Worm (Caenorhabditis elegans): ENCODE results near the gene R04E5.8.
A peak's percentile ranks its signal among the peaks of the same experiment; 100 is the strongest.

The R04E5.8 gene

DNA sequence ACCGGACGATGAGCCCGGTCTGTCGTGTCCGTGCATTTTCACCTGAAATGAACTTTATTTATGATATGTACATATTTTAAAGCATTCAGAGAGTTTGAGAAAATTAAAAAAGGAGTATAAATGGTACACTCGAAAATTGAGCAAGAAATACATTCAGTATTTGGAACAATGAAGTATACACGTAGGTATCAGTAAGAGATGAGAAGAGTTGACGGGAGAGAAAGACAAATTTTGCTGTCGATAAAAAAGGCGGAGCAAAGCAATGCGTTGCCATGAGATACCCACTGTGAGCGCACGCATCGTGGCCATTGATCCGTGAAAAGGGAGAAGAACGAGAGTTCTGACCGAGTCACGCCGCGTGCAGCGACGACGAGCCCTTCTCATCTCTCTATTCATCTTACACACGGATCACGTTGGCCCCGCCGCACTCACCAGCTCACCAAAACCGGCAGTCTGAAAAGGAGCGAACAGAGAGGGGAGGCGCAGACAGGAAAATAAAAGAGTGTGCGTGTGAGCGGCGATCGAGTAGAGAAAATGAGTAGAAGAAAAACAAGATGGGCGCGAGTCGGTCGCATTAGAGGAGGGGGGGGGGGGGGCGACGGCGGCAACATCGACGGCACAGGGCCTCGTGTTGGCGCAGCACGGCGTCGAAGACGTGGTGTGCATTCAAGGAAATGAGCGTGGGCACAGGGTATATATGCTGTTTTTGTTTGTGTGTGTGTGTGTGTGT, at the start of gene R04E5.8:
R04E5.8 (minus strand) TSS at position 51 of the 730 bp plus-strand sequence.
- TF ChIP-seq unc-39 (tag; optimal IDR thresholded peaks at IDR 0.05): no peak
- TF ChIP-seq lin-13 (tag; optimal IDR thresholded peaks at IDR 0.05): no peak
- TF ChIP-seq unc-120 (tag; optimal IDR thresholded peaks at IDR 0.05; ENCODE audit: poor library complexity, severe bottlenecking): peak; percentile 48
- TF ChIP-seq snpc-4 (tag; optimal IDR thresholded peaks at IDR 0.05): no peak

DNA sequence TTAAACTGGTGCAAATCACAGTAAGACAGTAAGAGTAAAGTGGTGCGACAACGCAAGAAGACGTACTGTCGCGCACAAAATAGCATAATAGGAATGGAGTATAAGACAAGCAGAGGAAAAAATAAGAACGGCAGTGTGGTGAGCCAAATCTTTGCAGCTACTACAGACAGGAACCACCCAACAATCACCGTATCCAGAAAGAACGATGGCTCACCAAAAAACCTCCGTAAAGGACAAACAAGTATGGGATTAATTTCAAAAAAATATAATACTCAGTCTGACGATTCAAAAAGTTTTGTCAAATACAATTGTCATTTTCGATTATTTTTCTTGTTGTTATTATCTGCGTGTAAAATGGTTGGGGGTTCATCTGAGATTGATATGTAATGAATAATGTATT, 48.5 kb upstream of the R04E5.8 start:
- no peak for TF ChIP-seq mab-5 (tag; optimal IDR thresholded peaks at IDR 0.05)
- TF ChIP-seq lsy-2 (tag; optimal IDR thresholded peaks at IDR 0.05): no peak
- TF ChIP-seq nhr-237 (tag; optimal IDR thresholded peaks at IDR 0.05): no peak
- no peak for TF ChIP-seq tbx-8 (GFP tag; optimal IDR thresholded peaks at IDR 0.05)

DNA sequence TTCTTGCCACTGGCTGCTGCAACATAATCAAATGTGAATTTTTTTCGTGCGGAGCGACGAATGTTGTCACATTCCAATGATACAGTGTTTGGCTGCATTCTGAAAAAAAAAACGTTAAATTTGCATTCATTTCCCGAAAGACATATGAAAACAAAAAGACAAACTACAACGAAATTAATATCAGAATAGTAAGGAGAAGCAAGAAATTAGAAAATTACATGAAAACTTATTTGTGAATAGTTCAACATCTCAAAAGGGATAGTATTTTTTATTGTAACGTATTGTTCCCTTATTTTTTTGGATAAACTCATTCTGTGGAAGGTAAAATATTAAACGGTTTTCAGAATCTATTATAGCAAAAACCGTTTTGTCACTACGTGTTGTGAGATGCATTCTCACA, 47.6 kb upstream of the R04E5.8 start, which contains the start of gene sprp-4:
sprp-4 (minus strand) TSS at position 101 of the 400 bp plus-strand sequence.
- TF ChIP-seq flh-1 (GFP tag; optimal IDR thresholded peaks at IDR 0.05): no peak

DNA sequence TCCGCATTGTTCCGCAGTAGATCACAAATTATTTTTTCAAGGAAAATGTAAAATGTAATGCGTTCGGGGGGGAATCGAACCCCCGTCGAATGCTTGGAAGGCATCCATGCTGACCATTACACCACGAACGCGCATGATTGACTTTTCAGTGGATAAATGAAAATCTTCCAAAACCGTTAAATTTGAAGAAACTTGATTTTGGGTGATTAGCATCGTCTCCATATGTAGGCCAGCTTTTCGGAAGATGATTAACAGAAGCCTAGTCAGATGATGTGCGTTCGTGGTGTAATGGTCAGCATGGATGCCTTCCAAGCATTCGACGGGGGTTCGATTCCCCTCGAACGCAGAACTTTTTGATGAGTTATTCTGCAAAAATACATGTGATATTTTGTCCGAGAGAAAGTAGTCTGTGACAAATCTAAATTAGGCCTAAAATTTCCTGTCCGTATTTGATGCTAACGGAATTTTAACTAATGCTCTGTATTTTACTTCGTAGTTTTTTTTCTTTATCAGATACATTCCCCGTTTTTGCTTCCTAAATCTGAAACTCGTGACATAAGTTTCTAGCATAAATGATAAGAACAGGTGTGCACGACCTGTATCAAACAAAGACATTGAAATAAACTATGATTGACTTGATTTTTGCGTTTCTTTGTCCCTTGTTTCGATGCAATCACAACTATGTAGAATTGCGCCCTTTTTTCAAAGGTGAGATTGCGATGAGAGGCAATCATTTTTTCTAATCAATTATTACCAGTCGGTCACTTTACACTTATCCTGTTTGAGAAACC, 40.7 kb upstream of the R04E5.8 start, which contains the start of gene C28G1.10:
C28G1.10 (plus strand) TSS at position 676 of the 791 bp plus-strand sequence.
- no peak for TF ChIP-seq nhr-28 (tag; optimal IDR thresholded peaks at IDR 0.05)
- no peak for TF ChIP-seq bed-3 (GFP tag; optimal IDR thresholded peaks at IDR 0.05)
- TF ChIP-seq ham-2 (GFP tag; optimal IDR thresholded peaks at IDR 0.05): no peak
- TF ChIP-seq lsy-2 (tag; optimal IDR thresholded peaks at IDR 0.05): no peak
- no peak for TF ChIP-seq elt-1 (tag; optimal IDR thresholded peaks at IDR 0.05; ENCODE audit: borderline replicate concordance, insufficient read depth)
- no peak for TF ChIP-seq sem-2 (GFP tag; optimal IDR thresholded peaks at IDR 0.05)
- no peak for TF ChIP-seq unc-39 (tag; optimal IDR thresholded peaks at IDR 0.05)
- TF ChIP-seq mls-2 (tag; optimal IDR thresholded peaks at IDR 0.05): no peak
- no peak for TF ChIP-seq blmp-1 (tag; optimal IDR thresholded peaks at IDR 0.05)
- TF ChIP-seq snpc-4 (tag; optimal IDR thresholded peaks at IDR 0.05): no peak
- TF ChIP-seq nhr-237 (tag; optimal IDR thresholded peaks at IDR 0.05): no peak
- no peak for TF ChIP-seq mab-5 (tag; optimal IDR thresholded peaks at IDR 0.05)
- TF ChIP-seq pha-4 (tag; optimal IDR thresholded peaks at IDR 0.05): no peak

DNA sequence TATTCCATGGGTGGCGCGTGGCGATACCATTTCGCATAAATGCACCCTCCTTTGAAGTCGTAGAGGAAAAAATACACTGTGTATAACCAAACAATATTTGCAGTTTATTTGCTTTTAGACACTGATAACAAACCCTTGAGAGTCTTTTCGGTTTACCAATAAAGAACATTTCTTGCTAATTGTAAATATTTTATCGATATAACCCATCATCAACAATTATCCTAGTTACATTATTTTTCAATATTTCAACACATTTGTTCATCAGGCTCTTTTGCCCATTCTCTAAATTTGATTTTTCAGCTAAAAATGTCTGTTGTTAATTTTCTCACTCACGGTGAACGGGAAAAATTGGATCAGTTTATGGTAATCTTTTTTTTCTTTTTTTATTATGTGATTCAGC, 38.1 kb upstream of the R04E5.8 start, which contains the start of gene ubc-23:
ubc-23 (plus strand) TSS at position 301 of the 400 bp plus-strand sequence.
- TF ChIP-seq elt-1 (tag; optimal IDR thresholded peaks at IDR 0.05; ENCODE audit: borderline replicate concordance, insufficient read depth): no peak
- TF ChIP-seq mls-2 (tag; optimal IDR thresholded peaks at IDR 0.05): no peak
- no peak for TF ChIP-seq nhr-28 (tag; optimal IDR thresholded peaks at IDR 0.05)
- TF ChIP-seq drap-1 (GFP tag; optimal IDR thresholded peaks at IDR 0.05): no peak
- TF ChIP-seq mep-1 (tag; optimal IDR thresholded peaks at IDR 0.05): no peak

DNA sequence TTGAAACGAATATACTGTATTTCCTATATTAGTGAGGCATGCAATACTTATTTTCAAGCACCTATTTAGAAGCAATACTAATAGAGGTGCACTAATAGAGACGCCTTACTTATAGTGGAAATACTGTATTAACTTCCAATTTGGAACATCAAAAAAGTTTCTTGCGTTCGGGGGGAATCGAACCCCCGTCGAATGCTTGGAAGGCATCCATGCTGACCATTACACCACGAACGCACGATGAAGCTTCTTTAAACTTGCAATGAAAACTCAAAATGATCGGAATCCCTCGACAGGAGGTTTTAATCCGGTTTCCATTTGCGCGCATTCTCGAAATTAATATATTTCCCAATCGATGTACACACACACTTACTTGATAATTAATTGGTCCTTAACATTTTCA, 32.3 kb upstream of the R04E5.8 start:
- no peak for TF ChIP-seq pha-4 (tag; optimal IDR thresholded peaks at IDR 0.05)
- no peak for TF ChIP-seq nhr-76 (tag; optimal IDR thresholded peaks at IDR 0.05)
- no peak for TF ChIP-seq lin-13 (tag; optimal IDR thresholded peaks at IDR 0.05)
- no peak for TF ChIP-seq elt-1 (tag; optimal IDR thresholded peaks at IDR 0.05; ENCODE audit: borderline replicate concordance, insufficient read depth)
- no peak for TF ChIP-seq unc-39 (tag; optimal IDR thresholded peaks at IDR 0.05)
- no peak for TF ChIP-seq lsy-2 (tag; optimal IDR thresholded peaks at IDR 0.05)
- TF ChIP-seq unc-62 (GFP tag; optimal IDR thresholded peaks at IDR 0.05): no peak
- TF ChIP-seq blmp-1 (tag; optimal IDR thresholded peaks at IDR 0.05): no peak
- no peak for TF ChIP-seq flh-1 (GFP tag; optimal IDR thresholded peaks at IDR 0.05)
- no peak for TF ChIP-seq elt-3 (tag; optimal IDR thresholded peaks at IDR 0.05)
- TF ChIP-seq tbx-8 (GFP tag; optimal IDR thresholded peaks at IDR 0.05): no peak
- no peak for TF ChIP-seq sem-2 (GFP tag; optimal IDR thresholded peaks at IDR 0.05)
- no peak for TF ChIP-seq ztf-11 (tag; optimal IDR thresholded peaks at IDR 0.05)
- TF ChIP-seq nhr-28 (tag; optimal IDR thresholded peaks at IDR 0.05): no peak
- no peak for TF ChIP-seq ham-2 (GFP tag; optimal IDR thresholded peaks at IDR 0.05)
- no peak for TF ChIP-seq cnd-1 (tag; optimal IDR thresholded peaks at IDR 0.05)
- no peak for TF ChIP-seq lin-32 (GFP tag; optimal IDR thresholded peaks at IDR 0.05)
